Worm (Caenorhabditis elegans) whole organism, L4 larva: Measurements from ENCODE around the gene clec-59.
"Not testable (repeated sequence)": the region's sequence is repeated elsewhere in the genome, so short reads cannot be mapped to it uniquely, and the experiment has no call there.

Experiments
- D1046.2 ChIP-seq: fragments of 200-800 bp; sonication (Bioruptor generic); IDR thresholded peaks from 2 replicates; pipeline ENCODE4 v1.3.6; 2022; ENCODE audit warnings: missing genetic modification characterization, missing compliant biosample characterization
- F44E2.7 ChIP-seq: fragments of 200-800 bp; sonication (Bioruptor generic); IDR thresholded peaks from 2 replicates; pipeline ENCODE4 v2.1.2; 2022; ENCODE audit warnings: missing genetic modification characterization, missing compliant biosample characterization
- Y5F2A.4 ChIP-seq: fragments of 200-800 bp; sonication (Bioruptor generic); optimal IDR thresholded peaks from 2 replicates; lab custom pipeline; 2018; ENCODE audit warnings: mild to moderate bottlenecking, missing genetic modification characterization, missing compliant biosample characterization
- Y75B8A.6 ChIP-seq: fragments of 200-800 bp; sonication (Bioruptor generic); IDR thresholded peaks from 2 replicates; pipeline ENCODE4 v1.3.6; 2022; ENCODE audit warnings: missing genetic modification reagents, missing genetic modification characterization, missing compliant biosample characterization
- aha-1 ChIP-seq: fragments of 150-350 bp; peaks from one replicate; lab custom pipeline; 2014; ENCODE audit warnings: missing biosample characterization, missing genetic modification characterization
- aly-2 ChIP-seq: sonication (generic microtip); optimal IDR thresholded peaks from 2 replicates; lab custom pipeline; 2018; ENCODE audit warnings: missing biosample characterization, missing genetic modification characterization
- ama-1 ChIP-seq: fragments of 150-350 bp; optimal IDR thresholded peaks from 2 replicates; lab custom pipeline; 2014; ENCODE audit warnings: inconsistent platforms, mixed read lengths
- ceh-20 ChIP-seq: fragments of 200-800 bp; sonication (Bioruptor generic); IDR thresholded peaks from 2 replicates; pipeline ENCODE4 v1.3.6; 2022; ENCODE audit warnings: missing genetic modification reagents, missing genetic modification characterization, missing compliant biosample characterization
- ceh-62 ChIP-seq: sonication (generic microtip); optimal IDR thresholded peaks from 2 replicates; lab custom pipeline; 2017; ENCODE audit warnings: missing biosample characterization, missing genetic modification characterization
- daf-12 ChIP-seq: fragments of 150-350 bp; optimal IDR thresholded peaks from 2 replicates; lab custom pipeline; 2014; ENCODE audit warnings: missing biosample characterization, missing genetic modification reagents, missing genetic modification characterization
- daf-16 ChIP-seq, 3 experiments: sonication (generic microtip); optimal IDR thresholded peaks; 2 replicates each; lab custom pipeline; 2016 to 2017; ENCODE audit warnings: missing genetic modification characterization in 3 of 3, missing genetic modification reagents in 3 of 3, mild to moderate bottlenecking in 2 of 3, missing compliant biosample characterization in 2 of 3, missing biosample characterization in 1 of 3, moderate library complexity in 1 of 3
- daf-8 ChIP-seq: fragments of 200-800 bp; sonication (Bioruptor generic); IDR thresholded peaks from 2 replicates; pipeline ENCODE4 v1.3.6; 2022; ENCODE audit warnings: missing genetic modification characterization, missing compliant biosample characterization
- dmd-6 ChIP-seq: fragments of 200-800 bp; sonication (Bioruptor generic); IDR thresholded peaks from 2 replicates; pipeline ENCODE4 v1.3.6; 2022; ENCODE audit warnings: missing genetic modification reagents, missing genetic modification characterization, missing compliant biosample characterization
- dmd-8 ChIP-seq: fragments of 200-800 bp; sonication (Bioruptor generic); IDR thresholded peaks from 2 replicates; pipeline ENCODE4 v1.3.6; 2022; ENCODE audit warnings: missing genetic modification characterization, missing compliant biosample characterization
- dpl-1 ChIP-seq: fragments of 150-350 bp; optimal IDR thresholded peaks from 2 replicates; lab custom pipeline; 2014; ENCODE audit warnings: missing biosample characterization, missing genetic modification reagents, missing genetic modification characterization
- dve-1 ChIP-seq: sonication (generic microtip); optimal IDR thresholded peaks from 2 replicates; lab custom pipeline; 2017; ENCODE audit warnings: antibody characterized with exemption, mild to moderate bottlenecking, missing genetic modification characterization, missing compliant biosample characterization; ENCODE audit not compliant: insufficient read depth
- hif-1 ChIP-seq, 2 experiments: sonication (generic microtip); optimal IDR thresholded peaks; 2 replicates each; lab custom pipeline; 2016 to 2017; ENCODE audit warnings: missing compliant biosample characterization in 2 of 2, missing genetic modification characterization in 2 of 2, missing genetic modification reagents in 2 of 2, missing genotype in 2 of 2, mild to moderate bottlenecking in 1 of 2
- hlh-11 ChIP-seq: fragments of 200-800 bp; sonication (Bioruptor generic); optimal IDR thresholded peaks from 2 replicates; lab custom pipeline; 2018; ENCODE audit warnings: mild to moderate bottlenecking, missing genetic modification characterization, missing compliant biosample characterization
- lim-7 ChIP-seq: fragments of 200-800 bp; sonication (Bioruptor generic); IDR thresholded peaks from 2 replicates; pipeline ENCODE4 v1.3.6; 2022; ENCODE audit warnings: missing genetic modification characterization, missing compliant biosample characterization
- lin-15B ChIP-seq: fragments of 150-350 bp; sonication (generic microtip); optimal IDR thresholded peaks from 3 replicates; lab custom pipeline; 2014; ENCODE audit warnings: missing biosample characterization, missing genetic modification characterization
- madf-5 ChIP-seq, 2 experiments: fragments of 200-800 bp; sonication (Bioruptor generic); IDR thresholded peaks; 2 replicates each; pipeline ENCODE4 v1.3.6; 2022; ENCODE audit warnings: missing compliant biosample characterization in 2 of 2, missing genetic modification characterization in 2 of 2
- mep-1 ChIP-seq: fragments of 150-350 bp; sonication (generic microtip); optimal IDR thresholded peaks from 3 replicates; lab custom pipeline; 2014; ENCODE audit warnings: missing biosample characterization, missing genetic modification characterization
- nhr-28 ChIP-seq: fragments of 150-350 bp; optimal IDR thresholded peaks from 2 replicates; lab custom pipeline; 2014; ENCODE audit warnings: missing biosample characterization, missing genetic modification characterization
- nhr-42 ChIP-seq: fragments of 200-800 bp; sonication (Bioruptor generic); IDR thresholded peaks from 2 replicates; pipeline ENCODE4 v1.3.6; 2022; ENCODE audit warnings: missing genetic modification characterization, missing compliant biosample characterization
- nhr-77 ChIP-seq: fragments of 150-350 bp; optimal IDR thresholded peaks from 2 replicates; lab custom pipeline; 2014; ENCODE audit warnings: missing biosample characterization, missing genetic modification characterization
- php-3 ChIP-seq: fragments of 200-800 bp; sonication (Bioruptor generic); IDR thresholded peaks from 2 replicates; pipeline ENCODE4 v1.3.6; 2022; ENCODE audit warnings: missing genetic modification reagents, missing genetic modification characterization, missing compliant biosample characterization
- pqm-1 ChIP-seq: sonication (generic microtip); optimal IDR thresholded peaks from 2 replicates; lab custom pipeline; 2017; ENCODE audit warnings: missing biosample characterization, missing genetic modification characterization
- snpc-4 ChIP-seq: fragments of 150-350 bp; optimal IDR thresholded peaks from 2 replicates; lab custom pipeline; 2014; ENCODE audit warnings: missing biosample characterization, missing genetic modification characterization
- spr-3 ChIP-seq: fragments of 200-800 bp; sonication (Bioruptor generic); optimal IDR thresholded peaks from 2 replicates; lab custom pipeline; 2018; ENCODE audit warnings: mild to moderate bottlenecking, missing genetic modification characterization, missing compliant biosample characterization
- unc-130 ChIP-seq: sonication (generic microtip); optimal IDR thresholded peaks from 2 replicates; lab custom pipeline; 2016; ENCODE audit warnings: missing genetic modification reagents, missing genetic modification characterization, missing compliant biosample characterization
- unc-39 ChIP-seq: sonication (generic microtip); optimal IDR thresholded peaks from 2 replicates; lab custom pipeline; 2017; ENCODE audit warnings: missing biosample characterization, missing genetic modification characterization
- unc-62 ChIP-seq, 3 experiments: fragments of 150-350 bp in 1 of 3; sonication (generic microtip); optimal IDR thresholded peaks in 2 of 3; peaks in 1 of 3; 1 replicate in 1 of 3; 2 replicates in 2 of 3; lab custom pipeline; 2014 to 2017; ENCODE audit warnings: missing biosample characterization in 3 of 3, missing genetic modification characterization in 3 of 3, missing genetic modification reagents in 3 of 3, missing genotype in 1 of 3
- zip-11 ChIP-seq: fragments of 200-800 bp; sonication (Bioruptor generic); IDR thresholded peaks from 2 replicates; pipeline ENCODE4 v1.3.6; 2022; ENCODE audit warnings: missing genetic modification characterization, missing compliant biosample characterization

The clec-59 gene

ce11 chrII:10493034-10493433, 13.8 kb upstream of the clec-59 start, which contains the start of gene ZK666.8:
ZK666.8 (minus strand) TSS chrII:10493134.
- TF ChIP-seq nhr-77 (tag; lab: Kevin White, UChicago); zip-11 (GFP tag; lab: Robert Waterston, UW); dmd-8 (GFP tag; lab: Robert Waterston, UW): not testable (repeated sequence)

ce11 chrII:10490329-10490728, 11.1 kb upstream of the clec-59 start, which contains the start of gene clec-61:
clec-61 (minus strand) TSS chrII:10490537.
- TF ChIP-seq lin-15B (no peak), dve-1 (tag; lab: Kevin White, UChicago) (peak; percentile 18), pqm-1 (peak; percentile 23), nhr-28 (peak; percentile 58), daf-16 (GFP tag; optimal IDR thresholded peaks at IDR 0.05; lab: Kevin White, UChicago) (no peak), daf-16 (tag; optimal IDR thresholded peaks at IDR 0.05; lab: Kevin White, UChicago) (peak; percentile 87), ama-1 (lab: Kevin White, UChicago) (no peak), unc-39 (no peak)

ce11 chrII:10486738-10487137, 7.5 kb upstream of the clec-59 start, which contains the start of gene ZK666.15:
ZK666.15 (plus strand) TSS chrII:10487038.
- TF ChIP-seq Y75B8A.6 (GFP tag; lab: Robert Waterston, UW) (no peak), spr-3 (no peak), nhr-42 (GFP tag; lab: Robert Waterston, UW) (no peak)

- TF ChIP-seq php-3 (GFP tag; lab: Robert Waterston, UW) = peak; percentile 71
- peak; percentile 91 for TF ChIP-seq pqm-1
- TF ChIP-seq hlh-11 (tag; lab: Kevin White, UChicago) = peak; percentile 44
- TF ChIP-seq unc-62 (GFP tag; optimal IDR thresholded peaks at IDR 0.05 in 1 of 2; lab: Kevin White, UChicago) = peak in 1 of 2 experiments; percentile 66
- TF ChIP-seq unc-62 (tag; optimal IDR thresholded peaks at IDR 0.05; lab: Kevin White, UChicago) = no peak
- peak; percentile 61 for TF ChIP-seq dmd-6 (GFP tag; lab: Robert Waterston, UW)
- peak; percentile 65 for TF ChIP-seq aha-1 (tag; lab: Kevin White, UChicago)
- no peak for TF ChIP-seq lim-7 (GFP tag; lab: Robert Waterston, UW)
- TF ChIP-seq Y5F2A.4 (GFP tag; lab: Kevin White, UChicago) = no peak
- no peak for TF ChIP-seq ceh-62
- no peak for TF ChIP-seq madf-5 (GFP tag; IDR thresholded peaks at IDR 0.05; lab: Robert Waterston, UW)
- TF ChIP-seq nhr-28 = peak; percentile 76
- TF ChIP-seq, all 104 proteins: peak for 7
Observed at ce11 chrII:10485640-10486039, 6.4 kb upstream of the clec-59 start.

ce11 chrII:10483860-10484259, 4.6 kb upstream of the clec-59 start:
- TF ChIP-seq unc-62 (GFP tag; optimal IDR thresholded peaks at IDR 0.05 in 1 of 2; lab: Kevin White, UChicago) = peak in 1 of 2 experiments; percentile 91
- no peak for TF ChIP-seq unc-62 (tag; optimal IDR thresholded peaks at IDR 0.05; lab: Kevin White, UChicago)
- no peak for TF ChIP-seq daf-12

ce11 chrII:10482899-10483298, 3.7 kb upstream of the clec-59 start:
- peak; percentile 61 for TF ChIP-seq nhr-28
- TF ChIP-seq D1046.2 (GFP tag; lab: Robert Waterston, UW) = no peak
- TF ChIP-seq ama-1 (lab: Kevin White, UChicago) = no peak
- TF ChIP-seq pqm-1 = peak; percentile 84
- TF ChIP-seq daf-16 (GFP tag; optimal IDR thresholded peaks at IDR 0.05; lab: Kevin White, UChicago) = no peak
- peak; percentile 81 for TF ChIP-seq daf-16 (tag; optimal IDR thresholded peaks at IDR 0.05; lab: Kevin White, UChicago)
- TF ChIP-seq aha-1 (tag; lab: Kevin White, UChicago) = peak; percentile 77
- peak; percentile 2 for TF ChIP-seq hlh-11 (tag; lab: Kevin White, UChicago)
- no peak for TF ChIP-seq aly-2 (tag; lab: Kevin White, UChicago)
- TF ChIP-seq mep-1 (tag; lab: Kevin White, UChicago) = no peak
- TF ChIP-seq ceh-20 = no peak
- TF ChIP-seq F44E2.7 (GFP tag; lab: Robert Waterston, UW) = no peak
- peak; percentile 13 for TF ChIP-seq dve-1 (tag; lab: Kevin White, UChicago)
- no peak for TF ChIP-seq unc-130
- TF ChIP-seq hif-1 (tag; optimal IDR thresholded peaks at IDR 0.05; lab: Kevin White, UChicago) = peak in 1 of 2 experiments; percentile 84
- 0 out of 2 replicates have a peak, but pooled peaks have one; percentile 40 for TF ChIP-seq php-3 (GFP tag; lab: Robert Waterston, UW)
- no peak for TF ChIP-seq snpc-4 (tag; lab: Kevin White, UChicago)
- peak; percentile 50; the same call in 1 of the 2 replicates for TF ChIP-seq dmd-6 (GFP tag; lab: Robert Waterston, UW)
- TF ChIP-seq unc-62 (GFP tag; optimal IDR thresholded peaks at IDR 0.05 in 1 of 2; lab: Kevin White, UChicago) = peak in 1 of 2 experiments; percentile 27
- TF ChIP-seq unc-62 (tag; optimal IDR thresholded peaks at IDR 0.05; lab: Kevin White, UChicago) = no peak
- no peak for TF ChIP-seq daf-8 (GFP tag; lab: Robert Waterston, UW)
- TF ChIP-seq dpl-1 (GFP tag; lab: Kevin White, UChicago) = no peak
